Fruit fly (Drosophila melanogaster) whole organism, embryonic: ENCODE data around the gene CG34136.

ENCODE experiments used
- Adf1 ChIP-seq: fragments of 200-800 bp; sonication (Bioruptor generic); IDR thresholded peaks from 2 replicates; pipeline ENCODE4 v1.3.6; 2022; ENCODE audit warnings: missing biosample characterization, missing genetic modification characterization
- Aef1 ChIP-seq: fragments of 200-800 bp; sonication (Bioruptor generic); IDR thresholded peaks from 3 replicates; pipeline ENCODE4 v1.3.6; 2022; ENCODE audit warnings: missing biosample characterization, missing genetic modification characterization
- Atf-2 ChIP-seq: fragments of 200-800 bp; sonication (Bioruptor generic); optimal IDR thresholded peaks from 2 replicates; lab custom pipeline; 2016; ENCODE audit warnings: missing biosample characterization, missing genetic modification characterization
- Awh ChIP-seq: fragments of 200-800 bp; sonication (Bioruptor generic); IDR thresholded peaks from 2 replicates; pipeline ENCODE4, ENCODE4 v1.3.6; 2022; ENCODE audit warnings: missing biosample characterization, missing genetic modification characterization
- C15 ChIP-seq: fragments of 200-800 bp; sonication (Bioruptor generic); IDR thresholded peaks from 3 replicates; pipeline ENCODE4 v1.3.6; 2022; ENCODE audit warnings: missing biosample characterization, missing genetic modification characterization
- CG11456 ChIP-seq: fragments of 200-800 bp; sonication (Bioruptor generic); IDR thresholded peaks from 3 replicates; pipeline ENCODE4 v1.3.6; 2022; ENCODE audit warnings: missing biosample characterization, missing genetic modification characterization
- CG11695 ChIP-seq: fragments of 200-800 bp; sonication (Bioruptor generic); IDR thresholded peaks from 3 replicates; pipeline ENCODE4 v1.3.6; 2022; ENCODE audit warnings: missing biosample characterization, missing genetic modification characterization
- CG12104 ChIP-seq: fragments of 200-800 bp; sonication (Bioruptor generic); optimal IDR thresholded peaks from 3 replicates; lab custom pipeline; 2016; ENCODE audit warnings: missing biosample characterization, missing genetic modification characterization
- CG12219 ChIP-seq: fragments of 200-800 bp; sonication (Bioruptor generic); optimal IDR thresholded peaks from 3 replicates; lab custom pipeline; 2018; ENCODE audit warnings: missing biosample characterization, mild to moderate bottlenecking, missing genetic modification characterization
- CG12236 ChIP-seq: fragments of 200-800 bp; sonication (Bioruptor generic); optimal IDR thresholded peaks from 2 replicates; lab custom pipeline; 2016; ENCODE audit warnings: missing biosample characterization, missing genetic modification characterization
- CG1233 ChIP-seq: fragments of 200-800 bp; sonication (Bioruptor generic); optimal IDR thresholded peaks from 4 replicates; lab custom pipeline; 2018; ENCODE audit warnings: missing biosample characterization, mild to moderate bottlenecking, missing genetic modification characterization
- CG13123 ChIP-seq: fragments of 200-800 bp; sonication (Bioruptor generic); optimal IDR thresholded peaks from 2 replicates; lab custom pipeline; 2016; ENCODE audit warnings: missing biosample characterization, missing genetic modification characterization
- CG14050 ChIP-seq: fragments of 200-800 bp; sonication (Bioruptor generic); IDR thresholded peaks from 3 replicates; pipeline ENCODE4 v1.3.6; 2022; ENCODE audit warnings: missing biosample characterization, missing genetic modification characterization
- CG15601 ChIP-seq: fragments of 200-800 bp; sonication (Bioruptor generic); optimal IDR thresholded peaks from 3 replicates; lab custom pipeline; 2019; ENCODE audit warnings: missing biosample characterization, mild to moderate bottlenecking, missing genetic modification characterization, moderate library complexity
- CG16863 ChIP-seq: fragments of 200-800 bp; sonication (Bioruptor generic); optimal IDR thresholded peaks from 3 replicates; lab custom pipeline; 2016; ENCODE audit warnings: missing biosample characterization, missing genetic modification characterization
- CG2116 ChIP-seq: fragments of 200-800 bp; sonication (Bioruptor generic); optimal IDR thresholded peaks from 3 replicates; lab custom pipeline; 2018; ENCODE audit warnings: missing biosample characterization, mild to moderate bottlenecking, missing genetic modification characterization
- CG5953 ChIP-seq: fragments of 200-800 bp; sonication (Bioruptor generic); IDR thresholded peaks from 2 replicates; pipeline ENCODE4 v1.3.6; 2022; ENCODE audit warnings: missing biosample characterization, missing genetic modification characterization
- CG6254 ChIP-seq: fragments of 200-800 bp; sonication (Bioruptor generic); optimal IDR thresholded peaks from 3 replicates; lab custom pipeline; 2017; ENCODE audit warnings: mild to moderate bottlenecking, missing biosample characterization, missing genetic modification reagents, missing genetic modification characterization
- CG6689 ChIP-seq: fragments of 200-800 bp; sonication (Bioruptor generic); IDR thresholded peaks from 2 replicates; pipeline ENCODE4 v1.3.6; 2022; ENCODE audit warnings: missing biosample characterization, missing genetic modification characterization
- CG8765 ChIP-seq: fragments of 200-800 bp; sonication (Bioruptor generic); IDR thresholded peaks from 2 replicates; pipeline ENCODE4 v1.3.6; 2022; ENCODE audit warnings: missing biosample characterization, missing genetic modification characterization
- CG9609 ChIP-seq: fragments of 200-800 bp; sonication (Bioruptor generic); optimal IDR thresholded peaks from 3 replicates; lab custom pipeline; 2016; ENCODE audit warnings: missing biosample characterization, missing genetic modification characterization
- CG9797 ChIP-seq: fragments of 200-800 bp; sonication (Bioruptor generic); optimal IDR thresholded peaks from 3 replicates; lab custom pipeline; 2018; ENCODE audit warnings: missing biosample characterization, mild to moderate bottlenecking, missing genetic modification characterization
- E2f2 ChIP-seq: fragments of 200-800 bp; sonication (Bioruptor generic); IDR thresholded peaks from 2 replicates; pipeline ENCODE4 v1.3.6; 2022; ENCODE audit warnings: missing biosample characterization, missing genetic modification characterization
- Ets97D ChIP-seq: fragments of 200-800 bp; sonication (Bioruptor generic); optimal IDR thresholded peaks from 3 replicates; lab custom pipeline; 2016; ENCODE audit warnings: missing biosample characterization, missing genetic modification characterization
- Fer2 ChIP-seq: fragments of 200-800 bp; sonication (Bioruptor generic); optimal IDR thresholded peaks from 2 replicates; lab custom pipeline; 2018; ENCODE audit warnings: missing biosample characterization, mild to moderate bottlenecking, missing genetic modification characterization, moderate library complexity
- Hmr ChIP-seq: fragments of 200-800 bp; sonication (Bioruptor generic); optimal IDR thresholded peaks from 3 replicates; lab custom pipeline; 2017; ENCODE audit warnings: mild to moderate bottlenecking, missing biosample characterization, missing genetic modification reagents, missing genetic modification characterization
- Hmx ChIP-seq: fragments of 200-800 bp; sonication (Bioruptor generic); optimal IDR thresholded peaks from 2 replicates; lab custom pipeline; 2016; ENCODE audit warnings: missing biosample characterization, missing genetic modification characterization
- Hr78 ChIP-seq, 2 experiments: fragments of 200-800 bp in 1 of 2; fragments of >200 bp in 1 of 2; sonication (Bioruptor generic) in 1 of 2; optimal IDR thresholded peaks; 2 replicates each; lab custom pipeline; 2017 to 2019; ENCODE audit warnings: missing biosample characterization in 2 of 2, missing genetic modification characterization in 2 of 2, mild to moderate bottlenecking in 1 of 2, moderate library complexity in 1 of 2
- Lim3 ChIP-seq: fragments of 200-800 bp; sonication (Bioruptor generic); IDR thresholded peaks from 2 replicates; pipeline ENCODE4 v1.3.6; 2022; ENCODE audit warnings: missing biosample characterization, missing genetic modification characterization
- Med ChIP-seq: fragments of 200-800 bp; sonication (Bioruptor generic); peaks from one replicate; lab custom pipeline; 2016; ENCODE audit warnings: missing biosample characterization, missing genetic modification characterization, mild to moderate bottlenecking, inconsistent platforms, moderate library complexity
- NC2β ChIP-seq: fragments of 200-800 bp; sonication (Bioruptor generic); optimal IDR thresholded peaks from 2 replicates; lab custom pipeline; 2016; ENCODE audit warnings: missing biosample characterization, missing genetic modification characterization
- Side ChIP-seq: fragments of 200-800 bp; sonication (Bioruptor generic); optimal IDR thresholded peaks from 2 replicates; lab custom pipeline; 2016; ENCODE audit warnings: missing biosample characterization, missing genetic modification characterization
- Usf ChIP-seq: fragments of 200-800 bp; sonication (Bioruptor generic); optimal IDR thresholded peaks from 2 replicates; lab custom pipeline; 2017; ENCODE audit warnings: missing genotype, missing biosample characterization, missing genetic modification characterization
- az2 ChIP-seq: fragments of 200-800 bp; sonication (Bioruptor generic); optimal IDR thresholded peaks from 3 replicates; lab custom pipeline; 2016; ENCODE audit warnings: missing biosample characterization, missing genetic modification characterization
- br ChIP-seq: fragments of >200 bp; optimal IDR thresholded peaks from 2 replicates; lab custom pipeline; 2017
- chinmo ChIP-seq: fragments of 200-800 bp; sonication (Bioruptor generic); IDR thresholded peaks from 4 replicates; pipeline ENCODE4 v1.3.6; 2022; ENCODE audit warnings: missing biosample characterization, missing genetic modification characterization; ENCODE audit not compliant: partially characterized antibody
- ems ChIP-seq: fragments of 200-800 bp; sonication (Bioruptor generic); optimal IDR thresholded peaks from 3 replicates; lab custom pipeline; 2016; ENCODE audit warnings: missing biosample characterization, missing genetic modification characterization
- nerfin-1 ChIP-seq: fragments of 200-800 bp; sonication (Bioruptor generic); optimal IDR thresholded peaks from 3 replicates; lab custom pipeline; 2019; ENCODE audit warnings: missing biosample characterization, mild to moderate bottlenecking, missing genetic modification characterization, moderate library complexity
- onecut ChIP-seq: fragments of 200-800 bp; sonication (Bioruptor generic); IDR thresholded peaks from 2 replicates; pipeline ENCODE4 v1.3.6; 2022; ENCODE audit warnings: missing biosample characterization, missing genetic modification characterization
- pan ChIP-seq, 4 experiments: fragments of >200 bp in 3 of 4; fragments of 200-800 bp in 1 of 4; sonication (Bioruptor generic) in 1 of 4; optimal IDR thresholded peaks in 3 of 4; IDR thresholded peaks in 1 of 4; 2 replicates each; pipeline versions ENCODE4 v1.3.6 to Lab custom; 2017 to 2022; ENCODE audit warnings: missing biosample characterization in 2 of 4, missing genetic modification characterization in 2 of 4, mixed read lengths in 1 of 4
- pfk ChIP-seq: fragments of 200-800 bp; sonication (Bioruptor generic); optimal IDR thresholded peaks from 2 replicates; lab custom pipeline; 2018; ENCODE audit warnings: missing biosample characterization, mild to moderate bottlenecking, missing genetic modification characterization, moderate library complexity
- ro ChIP-seq: fragments of 200-800 bp; sonication (Bioruptor generic); IDR thresholded peaks from 2 replicates; pipeline ENCODE4 v1.3.6; 2022; ENCODE audit warnings: missing biosample characterization, missing genetic modification characterization
- sim ChIP-seq: fragments of 200-800 bp; sonication (Bioruptor generic); IDR thresholded peaks from 2 replicates; pipeline ENCODE4 v1.3.6; 2022; ENCODE audit warnings: missing biosample characterization, missing genetic modification characterization
- sna ChIP-seq: fragments of 200-800 bp; sonication (Bioruptor generic); IDR thresholded peaks from 2 replicates; pipeline ENCODE4 v1.3.6; 2022; ENCODE audit warnings: missing biosample characterization, missing genetic modification characterization; ENCODE audit not compliant: partially characterized antibody
- so ChIP-seq: fragments of 200-800 bp; sonication (Bioruptor generic); IDR thresholded peaks from 3 replicates; pipeline ENCODE4 v1.3.6; 2022; ENCODE audit warnings: missing biosample characterization, missing genetic modification characterization
- sob ChIP-seq: fragments of 200-800 bp; sonication (Bioruptor generic); IDR thresholded peaks from 2 replicates; pipeline ENCODE4 v1.3.6; 2022; ENCODE audit warnings: missing biosample characterization, missing genetic modification characterization
- tll ChIP-seq, 2 experiments: fragments of 200-800 bp in 1 of 2; fragments of >200 bp in 1 of 2; sonication (Bioruptor generic) in 1 of 2; optimal IDR thresholded peaks; 2 replicates each; lab custom pipeline; 2017 to 2019; ENCODE audit warnings: missing biosample characterization in 2 of 2, missing genetic modification characterization in 2 of 2, mild to moderate bottlenecking in 1 of 2, moderate library complexity in 1 of 2
- toy ChIP-seq: fragments of 200-800 bp; sonication (Bioruptor generic); IDR thresholded peaks from 2 replicates; pipeline ENCODE4 v1.3.6; 2022; ENCODE audit warnings: missing biosample characterization, missing genetic modification characterization
- trh ChIP-seq: fragments of 200-800 bp; sonication (Bioruptor generic); optimal IDR thresholded peaks from 2 replicates; lab custom pipeline; 2016; ENCODE audit warnings: missing biosample characterization, missing genetic modification characterization
- zf30C ChIP-seq: fragments of 200-800 bp; sonication (Bioruptor generic); optimal IDR thresholded peaks from 3 replicates; lab custom pipeline; 2018; ENCODE audit warnings: missing biosample characterization, mild to moderate bottlenecking, missing genetic modification characterization

Gene CG34136

DNA sequence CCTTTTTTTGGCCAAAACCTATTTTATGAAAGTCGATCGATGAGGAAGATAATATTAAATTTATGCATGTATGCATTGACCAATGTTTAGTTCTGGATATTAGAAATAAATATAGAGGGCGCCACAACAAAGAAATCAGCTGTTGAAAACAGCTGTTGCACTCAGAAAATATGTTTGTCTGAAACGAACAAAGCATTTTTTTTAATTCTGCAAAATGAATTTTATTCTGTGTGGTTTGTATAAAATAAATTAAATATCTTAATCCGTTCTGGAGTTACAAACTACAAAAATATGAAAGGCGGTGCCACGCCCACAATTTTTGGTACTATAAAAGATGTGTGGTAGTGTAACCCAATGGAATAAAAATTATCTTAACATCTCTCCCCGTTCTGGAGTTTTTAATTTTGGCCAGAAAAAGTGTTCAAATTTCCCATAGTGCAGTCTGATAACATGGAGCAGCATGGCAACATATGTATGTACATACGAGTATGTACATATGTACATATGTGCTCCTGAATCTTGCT is 12.1 kb downstream of the CG34136 start (continued):
- no peak for TF ChIP-seq CG9797 (GFP tag; lab: Kevin White, UChicago)
- TF ChIP-seq Hr78 (GFP tag; optimal IDR thresholded peaks at IDR 0.05; lab: Kevin White, UChicago) = peak in 1 of 2 experiments; percentile 19
- no peak; the same call in 2 of the 3 replicates for TF ChIP-seq so (GFP tag; lab: Robert Waterston, UW)
- TF ChIP-seq nerfin-1 (tag; lab: Kevin White, UChicago) = peak; percentile 12
- TF ChIP-seq tll (GFP tag; optimal IDR thresholded peaks at IDR 0.05; lab: Kevin White, UChicago) = peak in 1 of 2 experiments; percentile 26
- TF ChIP-seq Aef1 (GFP tag; lab: Robert Waterston, UW) = 0 out of 3 replicates have a peak, but pooled peaks have one; percentile 9
- peak; percentile 53 for TF ChIP-seq Atf-2 (GFP tag; lab: Kevin White, UChicago)
- no peak for TF ChIP-seq Lim3 (GFP tag; lab: Robert Waterston, UW)
- TF ChIP-seq CG12104 = peak; percentile 66
- peak; percentile 74 for TF ChIP-seq Med (GFP tag; lab: Kevin White, UChicago)
- peak; percentile 54; the same call in 1 of the 2 replicates for TF ChIP-seq CG6689
- TF ChIP-seq ro (GFP tag; lab: Robert Waterston, UW) = no peak
- no peak for TF ChIP-seq pan (optimal IDR thresholded peaks at IDR 0.05; lab: Kevin White, UChicago)
- peak in 1 of 2 experiments; percentile 27 for TF ChIP-seq pan (GFP tag; optimal IDR thresholded peaks at IDR 0.05 in 1 of 2, IDR thresholded peaks at IDR 0.05 in 1 of 2)
- no peak for TF ChIP-seq Adf1
- TF ChIP-seq br (lab: Kevin White, UChicago) = no peak
- no peak for TF ChIP-seq chinmo (GFP tag; lab: Robert Waterston, UW)
- peak; percentile 49 for TF ChIP-seq onecut (GFP tag; lab: Robert Waterston, UW)
- TF ChIP-seq sna = no peak
- TF ChIP-seq CG12236 = peak; percentile 2
- TF ChIP-seq ems (GFP tag; lab: Kevin White, UChicago) = peak; percentile 44
- 0 out of 3 replicates have a peak, but pooled peaks have one; percentile 10 for TF ChIP-seq CG11695 (GFP tag; lab: Robert Waterston, UW)
- peak; percentile 28 for TF ChIP-seq CG2116 (GFP tag; lab: Kevin White, UChicago)
- TF ChIP-seq Ets97D = peak; percentile 38
- TF ChIP-seq Usf = peak; percentile 26
- TF ChIP-seq CG12219 (GFP tag; lab: Kevin White, UChicago) = peak; percentile 59
- peak; percentile 34 for TF ChIP-seq CG1233 (GFP tag; lab: Kevin White, UChicago)
- peak; percentile 3 for TF ChIP-seq CG13123
- peak; percentile 19 for TF ChIP-seq trh
- peak; percentile 29; the same call in 1 of the 2 replicates for TF ChIP-seq Awh
- TF ChIP-seq toy (GFP tag; lab: Robert Waterston, UW) = no peak
- no peak for TF ChIP-seq CG11456 (GFP tag; lab: Robert Waterston, UW)
- no peak for TF ChIP-seq Fer2
- peak; percentile 56 for TF ChIP-seq CG15601 (tag; lab: Kevin White, UChicago)
- no peak for TF ChIP-seq CG8765
- TF ChIP-seq zf30C = peak; percentile 83
- 0 out of 2 replicates have a peak, but pooled peaks have one; percentile 37 for TF ChIP-seq sim (GFP tag; lab: Robert Waterston, UW)
- TF ChIP-seq CG6254 = peak; percentile 45
- TF ChIP-seq Side (GFP tag; lab: Kevin White, UChicago) = peak; percentile 40
- peak; percentile 24 for TF ChIP-seq NC2β (GFP tag; lab: Kevin White, UChicago)
- TF ChIP-seq C15 (GFP tag; lab: Robert Waterston, UW) = 0 out of 3 replicates have a peak, but pooled peaks have one; percentile 54
- TF ChIP-seq az2 = peak; percentile 71
- 0 out of 2 replicates have a peak, but pooled peaks have one; percentile 45 for TF ChIP-seq sob (GFP tag; lab: Robert Waterston, UW)
- TF ChIP-seq CG16863 (GFP tag; lab: Kevin White, UChicago) = peak; percentile 53
- TF ChIP-seq CG14050 (GFP tag; lab: Robert Waterston, UW) = no peak
- peak; percentile 40 for TF ChIP-seq Hmx (GFP tag; lab: Kevin White, UChicago)
- TF ChIP-seq CG9609 = no peak
- no peak for TF ChIP-seq CG5953
- no peak for TF ChIP-seq pfk (GFP tag; lab: Kevin White, UChicago)
- peak; percentile 25; the same call in 1 of the 2 replicates for TF ChIP-seq E2f2 (GFP tag; lab: Robert Waterston, UW)
- peak; percentile 49 for TF ChIP-seq Hmr (GFP tag; lab: Kevin White, UChicago)
